Fruit fly (Drosophila melanogaster) whole organism, embryonic: Measurements from ENCODE around the gene SecCl.

Source experiments
- CG1024 ChIP-seq: fragments of 200-800 bp; sonication (Bioruptor generic); IDR thresholded peaks from 2 replicates; pipeline ENCODE4 v1.3.6; 2022; ENCODE audit warnings: missing biosample characterization, missing genetic modification characterization
- btn ChIP-seq: fragments of 200-800 bp; sonication (Bioruptor generic); optimal IDR thresholded peaks from 2 replicates; lab custom pipeline; 2016; ENCODE audit warnings: missing biosample characterization, missing genetic modification characterization

DNA sequence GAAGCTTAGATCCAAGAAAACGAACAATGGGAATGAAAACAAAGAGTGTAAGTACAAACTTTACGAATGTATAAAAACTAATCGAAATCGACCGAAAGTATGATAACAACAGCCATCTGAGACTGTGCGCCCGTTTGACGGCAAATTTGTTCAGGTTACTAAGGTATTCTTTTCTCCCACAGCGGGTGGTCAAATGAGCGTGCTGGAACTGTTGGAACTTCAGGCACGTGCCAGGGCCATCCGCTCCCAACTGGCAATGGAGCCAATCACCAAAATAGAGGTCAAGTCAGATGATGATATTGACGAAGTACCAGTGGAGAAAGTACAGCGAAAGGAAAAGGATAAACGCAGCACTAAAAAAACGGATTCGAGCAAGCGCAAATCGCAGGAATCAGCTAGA is 33.6 kb upstream of the SecCl start, which contains the start of gene CG12229:
- TF ChIP-seq CG1024 (GFP tag; lab: Robert Waterston, UW) (no peak), btn (no peak)
